Worm (Caenorhabditis elegans) whole organism, midembryonic: Measurements from ENCODE around the gene F52C12.2.
A peak's percentile ranks its signal among the peaks of the same experiment; 100 is the strongest.

Experiments used
- cog-1 ChIP-seq: sonication (generic microtip); optimal IDR thresholded peaks from 2 replicates; lab custom pipeline; 2016; ENCODE audit warnings: missing genetic modification characterization, missing compliant biosample characterization
- med-1 ChIP-seq: sonication (generic microtip); optimal IDR thresholded peaks from 2 replicates; lab custom pipeline; 2017; ENCODE audit warnings: missing genetic modification characterization, mild to moderate bottlenecking, missing compliant biosample characterization, antibody characterized with exemption, missing genetic modification reagents; ENCODE audit not compliant: insufficient read depth
- tab-1 ChIP-seq: fragments of 200-800 bp; sonication (Bioruptor generic); IDR thresholded peaks from 2 replicates; pipeline ENCODE4 v1.3.6; 2022; ENCODE audit warnings: missing genetic modification characterization, missing compliant biosample characterization
- ztf-29 ChIP-seq: fragments of 200-800 bp; sonication (Bioruptor generic); IDR thresholded peaks from 2 replicates; pipeline ENCODE4 v1.3.6; 2022; ENCODE audit warnings: missing genetic modification reagents, missing genetic modification characterization, missing compliant biosample characterization

DNA sequence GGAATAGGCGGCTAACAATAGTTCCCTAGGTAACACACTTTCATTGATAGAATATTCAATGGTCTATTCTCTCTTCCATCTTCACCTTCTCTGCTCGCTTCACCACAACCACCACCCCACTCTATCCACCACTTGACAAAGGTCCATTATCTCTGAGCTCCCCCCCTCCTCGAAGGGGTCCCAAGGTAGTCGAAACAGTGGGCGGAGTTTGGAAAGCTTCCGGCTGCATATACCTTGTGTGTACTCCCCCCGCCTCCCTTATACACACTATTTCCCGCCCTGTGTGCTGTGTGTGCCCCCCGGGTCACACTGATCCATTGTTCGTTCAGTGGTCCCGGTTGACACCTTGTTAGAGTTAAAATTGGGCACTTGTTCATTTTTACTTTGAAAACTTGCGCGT, 44.9 kb upstream of the F52C12.2 start:
- no peak for TF ChIP-seq ztf-29 (GFP tag; lab: Robert Waterston, UW)
- TF ChIP-seq med-1 (GFP tag; lab: Kevin White, UChicago) = peak; percentile 8
- no peak for TF ChIP-seq tab-1 (GFP tag; lab: Robert Waterston, UW)
- no peak for TF ChIP-seq cog-1 (tag; lab: Kevin White, UChicago)
